Comparison of ENCODE assay signal across 1 fruit fly cellular context in genomic region chr3L:19870843-19871666, dm6.
TF ChIP-seq lines count a peak whose summit lies in the region.

TSS of gene Rab8 (minus strand) at chr3L:19871078.
TSS of gene Usp32 (plus strand) at chr3L:19871139.

TF ChIP-seq in whole organism, embryonic, 481 proteins besides CTCF, POLR2A, EP300 and RAD21 (continued from another document and continues in another):
- peak; percentile 40 for TF ChIP-seq CG10979 (tag; optimal IDR thresholded peaks at IDR 0.05; lab: Kevin White, UChicago)
- no peak for TF ChIP-seq gcm2 (GFP tag; optimal IDR thresholded peaks at IDR 0.05; lab: Kevin White, UChicago)
- TF ChIP-seq prd (optimal IDR thresholded peaks at IDR 0.05; lab: Kevin White, UChicago), result no peak
- 0 out of 3 replicates have a peak, but pooled peaks have one; percentile 26 for TF ChIP-seq prd (GFP tag; IDR thresholded peaks at IDR 0.05; lab: Robert Waterston, UW)
- TF ChIP-seq crol (GFP tag; IDR thresholded peaks at IDR 0.05; lab: Robert Waterston, UW), result no peak
- peak; percentile 33; the same call in 1 of the 2 replicates for TF ChIP-seq al (GFP tag; IDR thresholded peaks at IDR 0.05; lab: Robert Waterston, UW)
- TF ChIP-seq CG7372 (GFP tag; IDR thresholded peaks at IDR 0.05; lab: Robert Waterston, UW), result no peak
- no peak for TF ChIP-seq Fer2 (tag; optimal IDR thresholded peaks at IDR 0.05; lab: Kevin White, UChicago)
- peak; percentile 9 for TF ChIP-seq CG15696 (tag; optimal IDR thresholded peaks at IDR 0.05; lab: Kevin White, UChicago)
- TF ChIP-seq Lim3 (GFP tag; IDR thresholded peaks at IDR 0.05; lab: Robert Waterston, UW), result no peak
- TF ChIP-seq CG6813 (GFP tag; optimal IDR thresholded peaks at IDR 0.05; lab: Kevin White, UChicago), result no peak
- TF ChIP-seq CG3281 (GFP tag; optimal IDR thresholded peaks at IDR 0.05; lab: Kevin White, UChicago), result peak; percentile 75
- TF ChIP-seq CG18619 (GFP tag; optimal IDR thresholded peaks at IDR 0.05; lab: Kevin White, UChicago), result peak; percentile 58
- TF ChIP-seq HLH3B (GFP tag; IDR thresholded peaks at IDR 0.05; lab: Robert Waterston, UW), result 0 out of 2 replicates have a peak, but pooled peaks have one; percentile 6
- TF ChIP-seq TFAM (GFP tag; optimal IDR thresholded peaks at IDR 0.05; lab: Kevin White, UChicago), result no peak
- TF ChIP-seq Adf1 (GFP tag; IDR thresholded peaks at IDR 0.05; lab: Robert Waterston, UW), result peak; percentile 28; the same call in 1 of the 2 replicates
- TF ChIP-seq CG10543 (GFP tag; optimal IDR thresholded peaks at IDR 0.05; lab: Kevin White, UChicago), result peak; percentile 76
- no peak for TF ChIP-seq dmrt99B (tag; optimal IDR thresholded peaks at IDR 0.05; lab: Kevin White, UChicago)
- no peak for TF ChIP-seq peb (GFP tag; IDR thresholded peaks at IDR 0.05; lab: Robert Waterston, UW)
- peak; percentile 11 for TF ChIP-seq CG13123 (GFP tag; optimal IDR thresholded peaks at IDR 0.05; lab: Kevin White, UChicago)
- peak; percentile 27 for TF ChIP-seq Hand (GFP tag; optimal IDR thresholded peaks at IDR 0.05; lab: Kevin White, UChicago)
- peak; percentile 39 for TF ChIP-seq BtbVII (GFP tag; optimal IDR thresholded peaks at IDR 0.05; lab: Kevin White, UChicago)
- TF ChIP-seq grn (GFP tag; optimal IDR thresholded peaks at IDR 0.05; lab: Kevin White, UChicago), result peak; percentile 37
- TF ChIP-seq D (optimal IDR thresholded peaks at IDR 0.05; lab: Kevin White, UChicago), result no peak
- TF ChIP-seq D (GFP tag; optimal IDR thresholded peaks at IDR 0.05; lab: Kevin White, UChicago), result no peak
- TF ChIP-seq ash1 (GFP tag; optimal IDR thresholded peaks at IDR 0.05; lab: Kevin White, UChicago), result peak; percentile 79
- TF ChIP-seq Dll (GFP tag; IDR thresholded peaks at IDR 0.05; lab: Robert Waterston, UW; ENCODE audit: partially characterized antibody), result peak; percentile 89
- no peak for TF ChIP-seq CG30431 (GFP tag; optimal IDR thresholded peaks at IDR 0.05; lab: Kevin White, UChicago)
- TF ChIP-seq CG15073 (GFP tag; optimal IDR thresholded peaks at IDR 0.05; lab: Kevin White, UChicago), result no peak
- peak; percentile 77 for TF ChIP-seq HLH54F (GFP tag; optimal IDR thresholded peaks at IDR 0.05; lab: Kevin White, UChicago)
- peak; percentile 81 for TF ChIP-seq hb (GFP tag; IDR thresholded peaks at IDR 0.05; lab: Robert Waterston, UW; ENCODE audit: partially characterized antibody)
- TF ChIP-seq CG6854 (GFP tag; optimal IDR thresholded peaks at IDR 0.05; lab: Kevin White, UChicago), result no peak
- TF ChIP-seq CG43689 (GFP tag; IDR thresholded peaks at IDR 0.05; lab: Robert Waterston, UW), result no peak
- TF ChIP-seq Elba2 (GFP tag; optimal IDR thresholded peaks at IDR 0.05; lab: Kevin White, UChicago), result peak; percentile 53
- TF ChIP-seq ind (GFP tag; optimal IDR thresholded peaks at IDR 0.05; lab: Kevin White, UChicago), result peak; percentile 60
- no peak for TF ChIP-seq CG10321 (GFP tag; IDR thresholded peaks at IDR 0.05; lab: Robert Waterston, UW)
- peak; percentile 65 for TF ChIP-seq gro (GFP tag; optimal IDR thresholded peaks at IDR 0.05; lab: Kevin White, UChicago)
- peak; percentile 86 for TF ChIP-seq CG34224 (GFP tag; IDR thresholded peaks at IDR 0.05; lab: Robert Waterston, UW; ENCODE audit: partially characterized antibody)
- peak; percentile 73 for TF ChIP-seq mam (GFP tag; optimal IDR thresholded peaks at IDR 0.05; lab: Kevin White, UChicago)
- TF ChIP-seq Oli (tag; optimal IDR thresholded peaks at IDR 0.05; lab: Kevin White, UChicago), result no peak
- TF ChIP-seq z (GFP tag; IDR thresholded peaks at IDR 0.05; lab: Robert Waterston, UW), result no peak
- no peak for TF ChIP-seq Ssrp (tag; optimal IDR thresholded peaks at IDR 0.05; lab: Kevin White, UChicago)
- TF ChIP-seq ham (GFP tag; IDR thresholded peaks at IDR 0.05; lab: Robert Waterston, UW), result no peak
- TF ChIP-seq MESR4 (GFP tag; optimal IDR thresholded peaks at IDR 0.05; lab: Kevin White, UChicago), result peak; percentile 96
- TF ChIP-seq ase (GFP tag; IDR thresholded peaks at IDR 0.05; lab: Robert Waterston, UW), result no peak
- TF ChIP-seq ATbp (GFP tag; optimal IDR thresholded peaks at IDR 0.05; lab: Kevin White, UChicago), result peak; percentile 20
- TF ChIP-seq CG7928 (GFP tag; optimal IDR thresholded peaks at IDR 0.05; lab: Kevin White, UChicago), result peak; percentile 8
- TF ChIP-seq CG32767 (GFP tag; IDR thresholded peaks at IDR 0.05; lab: Robert Waterston, UW), result no peak
- TF ChIP-seq grau (tag; optimal IDR thresholded peaks at IDR 0.05; lab: Kevin White, UChicago), result peak; percentile 61
- TF ChIP-seq CG8359 (GFP tag; optimal IDR thresholded peaks at IDR 0.05; lab: Kevin White, UChicago; ENCODE audit: borderline replicate concordance), result no peak
- peak; percentile 67 for TF ChIP-seq tin (GFP tag; optimal IDR thresholded peaks at IDR 0.05; lab: Kevin White, UChicago)
- no peak for TF ChIP-seq Sox100B (GFP tag; optimal IDR thresholded peaks at IDR 0.05; lab: Kevin White, UChicago)
- peak; percentile 68 for TF ChIP-seq Dip3 (GFP tag; optimal IDR thresholded peaks at IDR 0.05; lab: Kevin White, UChicago)
- no peak for TF ChIP-seq CG4404 (GFP tag; IDR thresholded peaks at IDR 0.05; lab: Robert Waterston, UW)
- peak; percentile 92 for TF ChIP-seq CG12659 (GFP tag; optimal IDR thresholded peaks at IDR 0.05; lab: Kevin White, UChicago)
- no peak for TF ChIP-seq CG10565 (GFP tag; optimal IDR thresholded peaks at IDR 0.05; lab: Kevin White, UChicago)
- TF ChIP-seq Deaf1 (tag; optimal IDR thresholded peaks at IDR 0.05; lab: Kevin White, UChicago), result no peak
- no peak for TF ChIP-seq ewg (GFP tag; optimal IDR thresholded peaks at IDR 0.05; lab: Kevin White, UChicago)
- TF ChIP-seq CG11456 (GFP tag; IDR thresholded peaks at IDR 0.05; lab: Robert Waterston, UW), result peak; percentile 78
- no peak for TF ChIP-seq CG15269 (tag; optimal IDR thresholded peaks at IDR 0.05; lab: Kevin White, UChicago)
- TF ChIP-seq ssp (GFP tag; IDR thresholded peaks at IDR 0.05; lab: Robert Waterston, UW), result no peak
- TF ChIP-seq disco-r (GFP tag; optimal IDR thresholded peaks at IDR 0.05; lab: Kevin White, UChicago), result peak; percentile 39
- peak; percentile 40 for TF ChIP-seq bigmax (GFP tag; optimal IDR thresholded peaks at IDR 0.05; lab: Kevin White, UChicago)
- TF ChIP-seq Vsx1 (GFP tag; optimal IDR thresholded peaks at IDR 0.05; lab: Kevin White, UChicago), result peak; percentile 77
- peak; percentile 8 for TF ChIP-seq kah (GFP tag; optimal IDR thresholded peaks at IDR 0.05; lab: Kevin White, UChicago)
- TF ChIP-seq CG5953 (GFP tag; IDR thresholded peaks at IDR 0.05; lab: Robert Waterston, UW), result no peak
- no peak for TF ChIP-seq Nf-YC (tag; optimal IDR thresholded peaks at IDR 0.05; lab: Kevin White, UChicago)
- TF ChIP-seq Hmr (GFP tag; optimal IDR thresholded peaks at IDR 0.05; lab: Kevin White, UChicago), result peak; percentile 78
- peak; percentile 37 for TF ChIP-seq CG12299 (tag; optimal IDR thresholded peaks at IDR 0.05; lab: Kevin White, UChicago)
- peak; percentile 14; the same call in 1 of the 2 replicates for TF ChIP-seq CG10366 (GFP tag; IDR thresholded peaks at IDR 0.05; lab: Robert Waterston, UW)
- TF ChIP-seq CG31224 (GFP tag; IDR thresholded peaks at IDR 0.05; lab: Robert Waterston, UW), result peak; percentile 27; the same call in 1 of the 2 replicates
- TF ChIP-seq CG9817 (tag; optimal IDR thresholded peaks at IDR 0.05; lab: Kevin White, UChicago), result peak; percentile 40
- no peak for TF ChIP-seq CG9215 (GFP tag; IDR thresholded peaks at IDR 0.05; lab: Robert Waterston, UW)
- no peak for TF ChIP-seq CG1529 (GFP tag; optimal IDR thresholded peaks at IDR 0.05; lab: Kevin White, UChicago)
- TF ChIP-seq CG4424 (GFP tag; optimal IDR thresholded peaks at IDR 0.05; lab: Kevin White, UChicago), result peak; percentile 51
- TF ChIP-seq CG11723 (GFP tag; optimal IDR thresholded peaks at IDR 0.05; lab: Kevin White, UChicago), result peak; percentile 33
- TF ChIP-seq pum (GFP tag; optimal IDR thresholded peaks at IDR 0.05; lab: Kevin White, UChicago), result peak; percentile 19
- peak; percentile 89 for TF ChIP-seq Bgb (GFP tag; IDR thresholded peaks at IDR 0.05; lab: Robert Waterston, UW; ENCODE audit: partially characterized antibody)
- peak; percentile 53 for TF ChIP-seq dm (GFP tag; optimal IDR thresholded peaks at IDR 0.05; lab: Kevin White, UChicago)
- peak; percentile 82 for TF ChIP-seq Dbx (GFP tag; IDR thresholded peaks at IDR 0.05; lab: Robert Waterston, UW)
- TF ChIP-seq tll (GFP tag; optimal IDR thresholded peaks at IDR 0.05; lab: Kevin White, UChicago), result peak in 1 of 2 experiments; percentile 82
- TF ChIP-seq CG31441 (GFP tag; IDR thresholded peaks at IDR 0.05; lab: Robert Waterston, UW), result peak; percentile 54; the same call in 1 of the 2 replicates
- TF ChIP-seq CG4707 (GFP tag; optimal IDR thresholded peaks at IDR 0.05; lab: Kevin White, UChicago), result peak; percentile 40
- peak; percentile 81 for TF ChIP-seq caup (GFP tag; optimal IDR thresholded peaks at IDR 0.05; lab: Kevin White, UChicago; ENCODE audit: severe bottlenecking)
- TF ChIP-seq ci (GFP tag; IDR thresholded peaks at IDR 0.05; lab: Robert Waterston, UW), result peak; percentile 74; the same call in 2 of the 3 replicates
- peak; percentile 76 for TF ChIP-seq zfh2 (GFP tag; optimal IDR thresholded peaks at IDR 0.05; lab: Kevin White, UChicago)
- TF ChIP-seq CG1792 (GFP tag; optimal IDR thresholded peaks at IDR 0.05; lab: Kevin White, UChicago), result peak; percentile 29
- no peak for TF ChIP-seq yki (optimal IDR thresholded peaks at IDR 0.05; lab: Kevin White, UChicago)
- TF ChIP-seq dati (GFP tag; IDR thresholded peaks at IDR 0.05; lab: Robert Waterston, UW), result no peak
- no peak for TF ChIP-seq CG8089 (GFP tag; optimal IDR thresholded peaks at IDR 0.05; lab: Kevin White, UChicago)
- peak; percentile 83 for TF ChIP-seq CG7963 (GFP tag; IDR thresholded peaks at IDR 0.05; lab: Robert Waterston, UW; ENCODE audit: partially characterized antibody)
- TF ChIP-seq CG17802 (tag; optimal IDR thresholded peaks at IDR 0.05; lab: Kevin White, UChicago), result no peak
- TF ChIP-seq CG12942 (GFP tag; optimal IDR thresholded peaks at IDR 0.05; lab: Kevin White, UChicago), result peak; percentile 50
- TF ChIP-seq CG8281 (tag; optimal IDR thresholded peaks at IDR 0.05; lab: Kevin White, UChicago), result no peak
- TF ChIP-seq lilli (GFP tag; optimal IDR thresholded peaks at IDR 0.05; lab: Kevin White, UChicago), result peak; percentile 81
- TF ChIP-seq ERR (GFP tag; optimal IDR thresholded peaks at IDR 0.05; lab: Kevin White, UChicago), result peak; percentile 60
- TF ChIP-seq Gsc (GFP tag; IDR thresholded peaks at IDR 0.05; lab: Robert Waterston, UW), result no peak
- peak; percentile 70; the same call in 1 of the 3 replicates for TF ChIP-seq zen2 (GFP tag; IDR thresholded peaks at IDR 0.05; lab: Robert Waterston, UW; ENCODE audit: partially characterized antibody)
- TF ChIP-seq CG2712 (tag; optimal IDR thresholded peaks at IDR 0.05; lab: Kevin White, UChicago), result peak; percentile 44
- no peak for TF ChIP-seq ranshi (GFP tag; IDR thresholded peaks at IDR 0.05; lab: Robert Waterston, UW)
- TF ChIP-seq CG11695 (GFP tag; IDR thresholded peaks at IDR 0.05; lab: Robert Waterston, UW), result no peak
- TF ChIP-seq Stat92E (GFP tag; optimal IDR thresholded peaks at IDR 0.05; lab: Kevin White, UChicago), result peak in 1 of 3 experiments; percentile 33
- peak; percentile 69 for TF ChIP-seq Doc3 (GFP tag; IDR thresholded peaks at IDR 0.05; lab: Robert Waterston, UW; ENCODE audit: partially characterized antibody)
- TF ChIP-seq btn (GFP tag; optimal IDR thresholded peaks at IDR 0.05; lab: Kevin White, UChicago), result peak; percentile 40
- no peak for TF ChIP-seq sisA (GFP tag; IDR thresholded peaks at IDR 0.05; lab: Robert Waterston, UW)
- TF ChIP-seq chn (GFP tag; optimal IDR thresholded peaks at IDR 0.05; lab: Kevin White, UChicago), result peak; percentile 61
- peak; percentile 11 for TF ChIP-seq CG7556 (GFP tag; optimal IDR thresholded peaks at IDR 0.05; lab: Kevin White, UChicago)
- TF ChIP-seq salm (tag; optimal IDR thresholded peaks at IDR 0.05; lab: Kevin White, UChicago), result peak; percentile 19
- peak; percentile 36; the same call in 2 of the 3 replicates for TF ChIP-seq CG14050 (GFP tag; IDR thresholded peaks at IDR 0.05; lab: Robert Waterston, UW)
- no peak for TF ChIP-seq slou (GFP tag; optimal IDR thresholded peaks at IDR 0.05; lab: Kevin White, UChicago)
- peak; percentile 48 for TF ChIP-seq rib (GFP tag; IDR thresholded peaks at IDR 0.05; lab: Robert Waterston, UW)
- TF ChIP-seq Oaz (GFP tag; IDR thresholded peaks at IDR 0.05; lab: Robert Waterston, UW), result no peak
- peak; percentile 4 for TF ChIP-seq CG4820 (GFP tag; optimal IDR thresholded peaks at IDR 0.05; lab: Kevin White, UChicago)
- TF ChIP-seq lmd (GFP tag; IDR thresholded peaks at IDR 0.05; lab: Robert Waterston, UW), result peak; percentile 57; the same call in 1 of the 2 replicates
- peak; percentile 63 for TF ChIP-seq Side (GFP tag; optimal IDR thresholded peaks at IDR 0.05; lab: Kevin White, UChicago)
- no peak; the same call in 1 of the 2 replicates for TF ChIP-seq E2f1 (GFP tag; IDR thresholded peaks at IDR 0.05; lab: Robert Waterston, UW)
- no peak for TF ChIP-seq CG12236 (GFP tag; optimal IDR thresholded peaks at IDR 0.05; lab: Kevin White, UChicago)
- TF ChIP-seq fu2 (GFP tag; optimal IDR thresholded peaks at IDR 0.05; lab: Kevin White, UChicago), result peak; percentile 31
- TF ChIP-seq CG30020 (tag; optimal IDR thresholded peaks at IDR 0.05; lab: Kevin White, UChicago), result peak; percentile 63
- TF ChIP-seq ems (GFP tag; optimal IDR thresholded peaks at IDR 0.05; lab: Kevin White, UChicago), result peak; percentile 72
- TF ChIP-seq ato (GFP tag; IDR thresholded peaks at IDR 0.05; lab: Robert Waterston, UW; ENCODE audit: partially characterized antibody), result peak; percentile 82
- TF ChIP-seq CG9876 (GFP tag; optimal IDR thresholded peaks at IDR 0.05; lab: Kevin White, UChicago), result peak; percentile 64
- peak; percentile 66 for TF ChIP-seq CG17385 (GFP tag; optimal IDR thresholded peaks at IDR 0.05; lab: Kevin White, UChicago)
- TF ChIP-seq CG15601 (tag; optimal IDR thresholded peaks at IDR 0.05; lab: Kevin White, UChicago), result peak; percentile 57
- TF ChIP-seq CG9609 (GFP tag; optimal IDR thresholded peaks at IDR 0.05; lab: Kevin White, UChicago), result peak; percentile 64
- peak; percentile 70 for TF ChIP-seq CG30403 (GFP tag; optimal IDR thresholded peaks at IDR 0.05; lab: Kevin White, UChicago)
- TF ChIP-seq otp (GFP tag; IDR thresholded peaks at IDR 0.05; lab: Robert Waterston, UW), result 0 out of 3 replicates have a peak, but pooled peaks have one; percentile 38
- peak; percentile 79 for TF ChIP-seq Sry-δ (GFP tag; optimal IDR thresholded peaks at IDR 0.05; lab: Kevin White, UChicago)
- peak; percentile 53 for TF ChIP-seq CG17328 (GFP tag; IDR thresholded peaks at IDR 0.05; lab: Robert Waterston, UW)
- peak; percentile 22 for TF ChIP-seq CG7271 (tag; optimal IDR thresholded peaks at IDR 0.05; lab: Kevin White, UChicago)
